Worm (Caenorhabditis elegans): ENCODE measurements around the gene attf-3.

- TF ChIP-seq hmg-4 (GFP tag; optimal IDR thresholded peaks at IDR 0.05): no peak
- no peak for TF ChIP-seq flt-1 (GFP tag; IDR thresholded peaks at IDR 0.05)
- no peak for TF ChIP-seq B0310.2 (tag; optimal IDR thresholded peaks at IDR 0.05)
- TF ChIP-seq scrt-1 (GFP tag; IDR thresholded peaks at IDR 0.05): no peak
- TF ChIP-seq tbx-11 (GFP tag; IDR thresholded peaks at IDR 0.05): no peak
- TF ChIP-seq ama-1 (optimal IDR thresholded peaks at IDR 0.05): no peak
Measured at ce11 chrIII:69652-70051, 16.5 kb downstream of the attf-3 start, which contains the start of gene spt-4.
